Worm (Caenorhabditis elegans) whole organism, midembryonic: ENCODE results near the gene T05H4.15.

Experiments used
- T22C8.4 ChIP-seq: fragments of 200-800 bp; sonication (Bioruptor generic); IDR thresholded peaks from 2 replicates; pipeline ENCODE4 v1.3.6; 2022; ENCODE audit warnings: missing genetic modification characterization, missing compliant biosample characterization
- klf-2 ChIP-seq: fragments of 200-800 bp; sonication (Bioruptor generic); conservative IDR thresholded peaks from 2 replicates; pipeline ENCODE4 v1.3.6; 2022; ENCODE audit warnings: missing genetic modification reagents, missing genetic modification characterization, missing compliant biosample characterization
- tab-1 ChIP-seq: fragments of 200-800 bp; sonication (Bioruptor generic); IDR thresholded peaks from 2 replicates; pipeline ENCODE4 v1.3.6; 2022; ENCODE audit warnings: missing genetic modification characterization, missing compliant biosample characterization

- TF ChIP-seq T22C8.4 (GFP tag; lab: Robert Waterston, UW) (no peak), klf-2 (GFP tag; lab: Robert Waterston, UW) (no peak), tab-1 (GFP tag; lab: Robert Waterston, UW) (no peak)
Observed at ce11 chrV:6441613-6442012, at the start of gene T05H4.15.
